Worm (Caenorhabditis elegans) whole organism, L2 larva: ENCODE data around the gene srlf-3.

Experiments used
- C34F6.9 ChIP-seq: fragments of 150-350 bp; optimal IDR thresholded peaks from 2 replicates; lab custom pipeline; 2014; ENCODE audit warnings: missing biosample characterization, missing genetic modification characterization
- F13H6.1 ChIP-seq: sonication (generic microtip); optimal IDR thresholded peaks from 2 replicates; lab custom pipeline; 2016; ENCODE audit warnings: missing genetic modification characterization, missing compliant biosample characterization
- R02D3.7 ChIP-seq: fragments of 150-350 bp; optimal IDR thresholded peaks from 2 replicates; lab custom pipeline; 2014; ENCODE audit warnings: missing biosample characterization, missing genetic modification characterization
- Y55F3AM.14 ChIP-seq: fragments of 200-800 bp; sonication (Bioruptor generic); optimal IDR thresholded peaks from 2 replicates; lab custom pipeline; 2018; ENCODE audit warnings: mild to moderate bottlenecking, missing genetic modification characterization, missing compliant biosample characterization
- ZK546.5 ChIP-seq: sonication (generic microtip); optimal IDR thresholded peaks from 2 replicates; lab custom pipeline; 2017; ENCODE audit warnings: missing biosample characterization, missing genetic modification characterization
- alr-1 ChIP-seq: fragments of 150-350 bp; optimal IDR thresholded peaks from 2 replicates; lab custom pipeline; 2014; ENCODE audit warnings: missing biosample characterization, missing genetic modification characterization
- aly-2 ChIP-seq: fragments of 150-350 bp; optimal IDR thresholded peaks from 2 replicates; lab custom pipeline; 2014; ENCODE audit warnings: missing biosample characterization, missing genetic modification characterization
- ama-1 ChIP-seq: fragments of 150-350 bp; optimal IDR thresholded peaks from 2 replicates; lab custom pipeline; 2018; ENCODE audit warnings: inconsistent platforms
- blmp-1 ChIP-seq: sonication (generic microtip); optimal IDR thresholded peaks from 2 replicates; lab custom pipeline; 2017; ENCODE audit warnings: missing genetic modification characterization, mild to moderate bottlenecking, missing compliant biosample characterization, antibody characterized with exemption, moderate library complexity; ENCODE audit not compliant: insufficient read depth
- ceh-16 ChIP-seq: fragments of 150-350 bp; optimal IDR thresholded peaks from 2 replicates; lab custom pipeline; 2014; ENCODE audit warnings: missing biosample characterization, missing genetic modification characterization
- ceh-82 ChIP-seq: fragments of 150-350 bp; optimal IDR thresholded peaks from 2 replicates; lab custom pipeline; 2014; ENCODE audit warnings: missing biosample characterization, missing genetic modification characterization
- crh-2 ChIP-seq: sonication (generic microtip); optimal IDR thresholded peaks from 2 replicates; lab custom pipeline; 2017; ENCODE audit warnings: missing biosample characterization, missing genetic modification characterization
- dmd-4 ChIP-seq: sonication (generic microtip); optimal IDR thresholded peaks from 2 replicates; lab custom pipeline; 2017; ENCODE audit warnings: missing biosample characterization, missing genetic modification characterization
- egl-27 ChIP-seq: sonication (generic microtip); optimal IDR thresholded peaks from 3 replicates; lab custom pipeline; 2017; ENCODE audit warnings: missing biosample characterization, missing genetic modification reagents, missing genetic modification characterization
- elt-3 ChIP-seq: sonication (generic microtip); optimal IDR thresholded peaks from 2 replicates; lab custom pipeline; 2017; ENCODE audit warnings: missing biosample characterization, missing genetic modification characterization
- fos-1 ChIP-seq: fragments of 150-350 bp; optimal IDR thresholded peaks from 2 replicates; lab custom pipeline; 2014; ENCODE audit warnings: missing biosample characterization, missing genetic modification characterization
- gmeb-1 ChIP-seq: fragments of 150-350 bp; optimal IDR thresholded peaks from 2 replicates; lab custom pipeline; 2014; ENCODE audit warnings: missing biosample characterization, missing genetic modification characterization
- lin-11 ChIP-seq: fragments of 150-350 bp; sonication (generic microtip); optimal IDR thresholded peaks from 2 replicates; lab custom pipeline; 2014; ENCODE audit warnings: missing biosample characterization, missing genetic modification characterization, inconsistent platforms, mixed read lengths
- lin-39 ChIP-seq: fragments of 150-350 bp; optimal IDR thresholded peaks from 2 replicates; lab custom pipeline; 2014; ENCODE audit warnings: missing biosample characterization, missing genetic modification reagents, missing genetic modification characterization
- lsy-2 ChIP-seq, 2 experiments: fragments of 150-350 bp in 1 of 2; sonication (generic microtip) in 1 of 2; optimal IDR thresholded peaks; 2 replicates each; lab custom pipeline; 2014 to 2017; ENCODE audit warnings: missing biosample characterization in 2 of 2, missing genetic modification characterization in 2 of 2
- mab-5 ChIP-seq: fragments of 150-350 bp; optimal IDR thresholded peaks from 2 replicates; lab custom pipeline; 2014; ENCODE audit warnings: missing biosample characterization, missing genetic modification characterization
- nhr-10 ChIP-seq: sonication (generic microtip); optimal IDR thresholded peaks from 2 replicates; lab custom pipeline; 2017; ENCODE audit warnings: missing biosample characterization, missing genetic modification characterization
- nhr-11 ChIP-seq: fragments of 150-350 bp; optimal IDR thresholded peaks from 2 replicates; lab custom pipeline; 2014; ENCODE audit warnings: missing biosample characterization, missing genetic modification characterization
- nhr-129 ChIP-seq: fragments of 150-350 bp; optimal IDR thresholded peaks from 2 replicates; lab custom pipeline; 2014; ENCODE audit warnings: missing biosample characterization, missing genetic modification characterization
- nhr-21 ChIP-seq: fragments of 150-350 bp; optimal IDR thresholded peaks from 2 replicates; lab custom pipeline; 2014; ENCODE audit warnings: missing biosample characterization, missing genetic modification characterization
- nhr-23 ChIP-seq: fragments of 150-350 bp; optimal IDR thresholded peaks from 2 replicates; lab custom pipeline; 2014; ENCODE audit warnings: missing biosample characterization, missing genetic modification reagents, missing genetic modification characterization
- nhr-237 ChIP-seq: fragments of 150-350 bp; optimal IDR thresholded peaks from 2 replicates; lab custom pipeline; 2014; ENCODE audit warnings: missing biosample characterization, missing genetic modification characterization
- nhr-25 ChIP-seq: fragments of 150-350 bp; sonication (generic microtip); optimal IDR thresholded peaks from 3 replicates; lab custom pipeline; 2014; ENCODE audit warnings: missing biosample characterization, missing genetic modification characterization
- nhr-6 ChIP-seq: fragments of 150-350 bp; optimal IDR thresholded peaks from 2 replicates; lab custom pipeline; 2014; ENCODE audit warnings: missing biosample characterization, missing genetic modification characterization
- nhr-77 ChIP-seq: fragments of 150-350 bp; optimal IDR thresholded peaks from 2 replicates; lab custom pipeline; 2014; ENCODE audit warnings: missing biosample characterization, missing genetic modification characterization
- peb-1 ChIP-seq: fragments of 150-350 bp; optimal IDR thresholded peaks from 2 replicates; lab custom pipeline; 2014; ENCODE audit warnings: missing biosample characterization, missing genetic modification characterization
- sem-4 ChIP-seq: fragments of 150-350 bp; optimal IDR thresholded peaks from 2 replicates; lab custom pipeline; 2014; ENCODE audit warnings: missing biosample characterization, missing genetic modification reagents, missing genetic modification characterization
- sma-3 ChIP-seq: sonication (generic microtip); optimal IDR thresholded peaks from 2 replicates; lab custom pipeline; 2016; ENCODE audit warnings: missing genetic modification reagents, missing genetic modification characterization, missing compliant biosample characterization
- sma-9 ChIP-seq, 2 experiments: fragments of 150-350 bp in 1 of 2; sonication (generic microtip) in 1 of 2; optimal IDR thresholded peaks; 2 replicates each; lab custom pipeline; 2014 to 2016; ENCODE audit warnings: missing genetic modification characterization in 2 of 2, mild to moderate bottlenecking in 1 of 2, missing biosample characterization in 1 of 2, missing compliant biosample characterization in 1 of 2, missing genetic modification reagents in 1 of 2, moderate library complexity in 1 of 2
- snpc-4 ChIP-seq: fragments of 150-350 bp; optimal IDR thresholded peaks from 2 replicates; lab custom pipeline; 2014; ENCODE audit warnings: missing biosample characterization, missing genetic modification characterization
- unc-55 ChIP-seq: fragments of 150-350 bp; sonication (generic microtip); optimal IDR thresholded peaks from 3 replicates; lab custom pipeline; 2014; ENCODE audit warnings: missing biosample characterization, missing genetic modification reagents, missing genetic modification characterization
- zag-1 ChIP-seq: fragments of 150-350 bp; optimal IDR thresholded peaks from 2 replicates; lab custom pipeline; 2014; ENCODE audit warnings: missing biosample characterization, missing genetic modification characterization
- ztf-1 ChIP-seq: fragments of 200-800 bp; sonication (Bioruptor generic); conservative IDR thresholded peaks from 2 replicates; pipeline ENCODE4 v1.3.6; 2022; ENCODE audit warnings: missing genetic modification characterization, missing compliant biosample characterization
- ztf-4 ChIP-seq: fragments of 150-350 bp; optimal IDR thresholded peaks from 2 replicates; lab custom pipeline; 2014; ENCODE audit warnings: missing biosample characterization, missing genetic modification characterization

srlf-3 gene

ce11 chrIV:8481308-8481707 lies 6.0 kb upstream of the srlf-3 start, which contains the start of gene spp-8 (continued):
- TF ChIP-seq nhr-10 (tag; lab: Kevin White, UChicago), result no peak

ce11 chrIV:8488043-8488442 lies 760 bp downstream of the srlf-3 start:
- TF ChIP-seq lin-39 (tag; lab: Kevin White, UChicago) (no peak), nhr-6 (tag; lab: Kevin White, UChicago) (no peak), elt-3 (tag; lab: Kevin White, UChicago) (no peak), dmd-4 (tag; lab: Kevin White, UChicago) (no peak), crh-2 (tag; lab: Kevin White, UChicago) (no peak), nhr-21 (tag; lab: Kevin White, UChicago) (no peak), sma-3 (GFP tag; lab: Kevin White, UChicago) (no peak), nhr-11 (tag; lab: Kevin White, UChicago) (no peak), lin-11 (tag; lab: Kevin White, UChicago) (no peak), nhr-25 (tag; lab: Kevin White, UChicago) (no peak), Y55F3AM.14 (no peak), nhr-23 (tag; lab: Kevin White, UChicago) (no peak), nhr-237 (tag; lab: Kevin White, UChicago) (no peak), fos-1 (tag; lab: Kevin White, UChicago) (no peak), C34F6.9 (no peak), snpc-4 (tag; lab: Kevin White, UChicago) (no peak), zag-1 (tag; lab: Kevin White, UChicago) (no peak)

- TF ChIP-seq aly-2 (tag; lab: Kevin White, UChicago) (no peak), Y55F3AM.14 (no peak), lsy-2 (tag; optimal IDR thresholded peaks at IDR 0.05; lab: Kevin White, UChicago) (no peak), alr-1 (tag; lab: Kevin White, UChicago) (no peak), zag-1 (tag; lab: Kevin White, UChicago) (no peak), elt-3 (tag; lab: Kevin White, UChicago) (no peak), egl-27 (tag; lab: Kevin White, UChicago) (no peak)
- TF ChIP-seq, all 48 proteins: peak for 0
These were observed 2.6 kb downstream of the srlf-3 start, which contains the start of gene srlf-2 for ce11 chrIV:8489915-8490314. Gene srlf-2, plus strand, starts transcription at chrIV:8490215.

ce11 chrIV:8492242-8492641 lies 5.0 kb downstream of the srlf-3 start, which contains the start of gene sru-7:
Gene sru-7, plus strand, starts transcription at chrIV:8492542.
- TF ChIP-seq fos-1 (tag; lab: Kevin White, UChicago) (no peak), F13H6.1 (tag; lab: Kevin White, UChicago) (no peak), ama-1 (lab: Kevin White, UChicago) (no peak), nhr-237 (tag; lab: Kevin White, UChicago) (no peak), nhr-11 (tag; lab: Kevin White, UChicago) (no peak)

ce11 chrIV:8496263-8496662 lies 9.0 kb downstream of the srlf-3 start, which contains the start of gene C28C12.12:
Gene C28C12.12, minus strand, starts transcription at chrIV:8496363.
- TF ChIP-seq ceh-82 (tag; lab: Kevin White, UChicago) (no peak), peb-1 (tag; lab: Kevin White, UChicago) (no peak), ZK546.5 (tag; lab: Kevin White, UChicago) (no peak), egl-27 (tag; lab: Kevin White, UChicago) (no peak), elt-3 (tag; lab: Kevin White, UChicago) (no peak), ztf-1 (GFP tag; lab: Robert Waterston, UW) (no peak), mab-5 (no peak), crh-2 (tag; lab: Kevin White, UChicago) (no peak), nhr-129 (tag; lab: Kevin White, UChicago) (no peak), R02D3.7 (tag; lab: Kevin White, UChicago) (no peak), nhr-21 (tag; lab: Kevin White, UChicago) (no peak)

ce11 chrIV:8498773-8499360 lies 11.6 kb downstream of the srlf-3 start, which contains the start of the genes acdh-13 and mesp-1:
Gene acdh-13, minus strand, starts transcription at chrIV:8498823.
Gene mesp-1, plus strand, starts transcription at chrIV:8499310.
- no peak for TF ChIP-seq nhr-77
- TF ChIP-seq blmp-1 (tag; lab: Kevin White, UChicago), result no peak
- no peak for TF ChIP-seq nhr-25 (tag; lab: Kevin White, UChicago)
- peak; percentile 14 for TF ChIP-seq sma-3 (GFP tag; lab: Kevin White, UChicago)
- no peak for TF ChIP-seq fos-1 (tag; lab: Kevin White, UChicago)
- peak; percentile 59 for TF ChIP-seq unc-55 (GFP tag; lab: Kevin White, UChicago)
- peak; percentile 6 for TF ChIP-seq nhr-21 (tag; lab: Kevin White, UChicago)
- no peak for TF ChIP-seq elt-3 (tag; lab: Kevin White, UChicago)
- TF ChIP-seq alr-1 (tag; lab: Kevin White, UChicago), result no peak
- no peak for TF ChIP-seq ama-1 (lab: Kevin White, UChicago)
- no peak for TF ChIP-seq ztf-1 (GFP tag; lab: Robert Waterston, UW)
- TF ChIP-seq ceh-16 (tag; lab: Kevin White, UChicago), result no peak
- TF ChIP-seq nhr-10 (tag; lab: Kevin White, UChicago), result no peak
- TF ChIP-seq nhr-129 (tag; lab: Kevin White, UChicago), result peak; percentile 11
- no peak for TF ChIP-seq sem-4 (tag; lab: Kevin White, UChicago)
- TF ChIP-seq sma-9 (GFP tag; optimal IDR thresholded peaks at IDR 0.05; lab: Kevin White, UChicago), result peak; percentile 29
- TF ChIP-seq sma-9 (tag; optimal IDR thresholded peaks at IDR 0.05; lab: Kevin White, UChicago), result no peak
- TF ChIP-seq nhr-11 (tag; lab: Kevin White, UChicago), result no peak
- no peak for TF ChIP-seq Y55F3AM.14
- peak; percentile 87 for TF ChIP-seq gmeb-1 (tag; lab: Kevin White, UChicago)
- no peak for TF ChIP-seq ztf-4
- peak in 1 of 2 experiments; percentile 68 for TF ChIP-seq lsy-2 (tag; optimal IDR thresholded peaks at IDR 0.05; lab: Kevin White, UChicago)
